Fruit fly (Drosophila melanogaster) whole organism, embryonic: ENCODE data around the gene MICAL-like.

Experiments
- Abd-B ChIP-seq: fragments of 200-800 bp; sonication (Bioruptor generic); optimal IDR thresholded peaks from 2 replicates; lab custom pipeline; 2018; ENCODE audit warnings: missing biosample characterization, mild to moderate bottlenecking, missing genetic modification characterization, moderate library complexity
- Antp ChIP-seq: fragments of 200-800 bp; sonication (Bioruptor generic); optimal IDR thresholded peaks from 3 replicates; lab custom pipeline; 2016; ENCODE audit warnings: missing biosample characterization, missing genetic modification characterization
- Awh ChIP-seq: fragments of 200-800 bp; sonication (Bioruptor generic); IDR thresholded peaks from 2 replicates; pipeline ENCODE4, ENCODE4 v1.3.6; 2022; ENCODE audit warnings: missing biosample characterization, missing genetic modification characterization
- CG10654 ChIP-seq: fragments of 200-800 bp; sonication (Bioruptor generic); optimal IDR thresholded peaks from 2 replicates; lab custom pipeline; 2016; ENCODE audit warnings: missing biosample characterization, missing genetic modification characterization
- CG10959 ChIP-seq: fragments of 200-800 bp; sonication (Bioruptor generic); IDR thresholded peaks from 2 replicates; pipeline ENCODE4 v1.3.6; 2022; ENCODE audit warnings: missing biosample characterization, missing genetic modification characterization
- CG10979 ChIP-seq: fragments of 200-800 bp; sonication (Bioruptor generic); optimal IDR thresholded peaks from 2 replicates; lab custom pipeline; 2018; ENCODE audit warnings: missing biosample characterization, mild to moderate bottlenecking, missing genetic modification characterization, moderate library complexity
- CG13296 ChIP-seq: fragments of 200-800 bp; sonication (Bioruptor generic); optimal IDR thresholded peaks from 3 replicates; lab custom pipeline; 2018; ENCODE audit warnings: missing biosample characterization, mild to moderate bottlenecking, missing genetic modification characterization
- CG14014 ChIP-seq: fragments of 200-800 bp; sonication (Bioruptor generic); IDR thresholded peaks from 2 replicates; pipeline ENCODE4 v1.3.6; 2022; ENCODE audit warnings: missing biosample characterization, missing genetic modification characterization
- CG15479 ChIP-seq: fragments of 200-800 bp; sonication (Bioruptor generic); optimal IDR thresholded peaks from 3 replicates; lab custom pipeline; 2019; ENCODE audit warnings: missing biosample characterization, mild to moderate bottlenecking, missing genetic modification characterization, moderate library complexity
- CG17361 ChIP-seq: fragments of 200-800 bp; sonication (Bioruptor generic); IDR thresholded peaks from 3 replicates; pipeline ENCODE4 v1.3.6; 2022; ENCODE audit warnings: missing biosample characterization, missing genetic modification characterization
- CG2120 ChIP-seq: fragments of 200-800 bp; sonication (Bioruptor generic); optimal IDR thresholded peaks from 3 replicates; lab custom pipeline; 2016; ENCODE audit warnings: missing biosample characterization, missing genetic modification characterization
- CG2199 ChIP-seq: fragments of 200-800 bp; sonication (Bioruptor generic); IDR thresholded peaks from 3 replicates; pipeline ENCODE4 v1.3.6; 2022; ENCODE audit warnings: missing biosample characterization, missing genetic modification characterization
- CG2678 ChIP-seq: fragments of 200-800 bp; sonication (Bioruptor generic); optimal IDR thresholded peaks from 3 replicates; lab custom pipeline; 2019; ENCODE audit warnings: missing biosample characterization, mild to moderate bottlenecking, missing genetic modification characterization, moderate library complexity
- CG3163 ChIP-seq: fragments of 200-800 bp; sonication (Bioruptor generic); optimal IDR thresholded peaks from 3 replicates; lab custom pipeline; 2016; ENCODE audit warnings: missing biosample characterization, missing genetic modification characterization
- CG34376 ChIP-seq: fragments of 200-800 bp; sonication (Bioruptor generic); optimal IDR thresholded peaks from 2 replicates; lab custom pipeline; 2018; ENCODE audit warnings: missing biosample characterization, mild to moderate bottlenecking, missing genetic modification characterization
- CG4328 ChIP-seq: fragments of 200-800 bp; sonication (Bioruptor generic); optimal IDR thresholded peaks from 3 replicates; lab custom pipeline; 2017; ENCODE audit warnings: missing biosample characterization, missing genetic modification reagents, missing genetic modification characterization
- CG4617 ChIP-seq: fragments of 200-800 bp; sonication (Bioruptor generic); optimal IDR thresholded peaks from 3 replicates; lab custom pipeline; 2016; ENCODE audit warnings: missing biosample characterization, missing genetic modification characterization, borderline replicate concordance
- CG6254 ChIP-seq: fragments of 200-800 bp; sonication (Bioruptor generic); optimal IDR thresholded peaks from 3 replicates; lab custom pipeline; 2017; ENCODE audit warnings: mild to moderate bottlenecking, missing biosample characterization, missing genetic modification reagents, missing genetic modification characterization
- CG6791 ChIP-seq: fragments of 200-800 bp; sonication (Bioruptor generic); IDR thresholded peaks from 3 replicates; pipeline ENCODE4 v1.3.6; 2022; ENCODE audit warnings: missing biosample characterization, missing genetic modification characterization; ENCODE audit not compliant: partially characterized antibody
- CG7556 ChIP-seq: fragments of 200-800 bp; sonication (Bioruptor generic); optimal IDR thresholded peaks from 2 replicates; lab custom pipeline; 2017; ENCODE audit warnings: missing biosample characterization, mild to moderate bottlenecking, missing genetic modification characterization
- CG7745 ChIP-seq: fragments of 200-800 bp; sonication (Bioruptor generic); optimal IDR thresholded peaks from 2 replicates; lab custom pipeline; 2018; ENCODE audit warnings: missing biosample characterization, mild to moderate bottlenecking, missing genetic modification characterization, moderate library complexity
- CG7786 ChIP-seq: fragments of 200-800 bp; sonication (Bioruptor generic); optimal IDR thresholded peaks from 2 replicates; lab custom pipeline; 2016; ENCODE audit warnings: missing biosample characterization, missing genetic modification characterization
- CG7839 ChIP-seq: fragments of 200-800 bp; sonication (Bioruptor generic); optimal IDR thresholded peaks from 3 replicates; lab custom pipeline; 2018; ENCODE audit warnings: missing biosample characterization, mild to moderate bottlenecking, missing genetic modification characterization, moderate library complexity
- CHES-1-like ChIP-seq: fragments of 200-800 bp; sonication (Bioruptor generic); optimal IDR thresholded peaks from 2 replicates; lab custom pipeline; 2016; ENCODE audit warnings: missing biosample characterization, missing genetic modification characterization
- D ChIP-seq, 2 experiments: fragments of 200-800 bp in 1 of 2; fragments of >200 bp in 1 of 2; sonication (Bioruptor generic) in 1 of 2; optimal IDR thresholded peaks; 2 replicates in 1 of 2; 3 replicates in 1 of 2; lab custom pipeline; 2017; ENCODE audit warnings: mild to moderate bottlenecking in 1 of 2, missing biosample characterization in 1 of 2, missing genetic modification characterization in 1 of 2, missing genetic modification reagents in 1 of 2
- D19A ChIP-seq: fragments of 200-800 bp; optimal IDR thresholded peaks from 3 replicates; lab custom pipeline; 2019; ENCODE audit warnings: missing biosample characterization, mild to moderate bottlenecking, missing genetic modification characterization, moderate library complexity
- Dip3 ChIP-seq: fragments of 200-800 bp; sonication (Bioruptor generic); optimal IDR thresholded peaks from 3 replicates; lab custom pipeline; 2016; ENCODE audit warnings: missing biosample characterization, missing genetic modification characterization
- Oaz ChIP-seq: fragments of 200-800 bp; sonication (Bioruptor generic); IDR thresholded peaks from 2 replicates; pipeline ENCODE4 v1.3.6; 2022; ENCODE audit warnings: missing biosample characterization, missing genetic modification characterization
- Sox102F ChIP-seq: fragments of 200-800 bp; sonication (Bioruptor generic); optimal IDR thresholded peaks from 2 replicates; lab custom pipeline; 2018; ENCODE audit warnings: missing biosample characterization, mild to moderate bottlenecking, missing genetic modification characterization, moderate library complexity
- ab ChIP-seq: fragments of 200-800 bp; sonication (Bioruptor generic); optimal IDR thresholded peaks from 2 replicates; lab custom pipeline; 2016; ENCODE audit warnings: missing biosample characterization, missing genetic modification characterization
- bab2 ChIP-seq: fragments of 200-800 bp; sonication (Bioruptor generic); optimal IDR thresholded peaks from 2 replicates; lab custom pipeline; 2016; ENCODE audit warnings: missing biosample characterization, missing genetic modification characterization
- cato ChIP-seq: fragments of 200-800 bp; sonication (Bioruptor generic); optimal IDR thresholded peaks from 2 replicates; lab custom pipeline; 2016; ENCODE audit warnings: missing biosample characterization, missing genetic modification characterization, borderline replicate concordance
- crol ChIP-seq: fragments of 200-800 bp; sonication (Bioruptor generic); IDR thresholded peaks from 2 replicates; pipeline ENCODE4 v1.3.6; 2022; ENCODE audit warnings: missing biosample characterization, missing genetic modification characterization
- dm ChIP-seq: fragments of 200-800 bp; sonication (Bioruptor generic); optimal IDR thresholded peaks from 3 replicates; lab custom pipeline; 2016; ENCODE audit warnings: missing biosample characterization, missing genetic modification characterization
- dpn ChIP-seq, 2 experiments: fragments of 200-800 bp; sonication (Bioruptor generic); optimal IDR thresholded peaks; 3 replicates each; lab custom pipeline; 2016; ENCODE audit warnings: missing biosample characterization in 2 of 2, missing genetic modification characterization in 2 of 2
- gsb-n ChIP-seq: fragments of 200-800 bp; sonication (Bioruptor generic); optimal IDR thresholded peaks from 3 replicates; lab custom pipeline; 2018; ENCODE audit warnings: missing biosample characterization, mild to moderate bottlenecking, missing genetic modification characterization
- ind ChIP-seq: fragments of 200-800 bp; sonication (Bioruptor generic); optimal IDR thresholded peaks from 3 replicates; lab custom pipeline; 2016; ENCODE audit warnings: missing biosample characterization, missing genetic modification characterization
- lilli ChIP-seq: fragments of 200-800 bp; sonication (Bioruptor generic); optimal IDR thresholded peaks from 3 replicates; lab custom pipeline; 2016; ENCODE audit warnings: missing biosample characterization, missing genetic modification characterization
- phol ChIP-seq: fragments of 200-800 bp; sonication (Bioruptor generic); optimal IDR thresholded peaks from 3 replicates; lab custom pipeline; 2018; ENCODE audit warnings: missing biosample characterization, mild to moderate bottlenecking, missing genetic modification characterization, moderate library complexity
- salm ChIP-seq: fragments of 200-800 bp; sonication (Bioruptor generic); optimal IDR thresholded peaks from 2 replicates; lab custom pipeline; 2018; ENCODE audit warnings: missing biosample characterization, mild to moderate bottlenecking, missing genetic modification characterization
- sc ChIP-seq, 3 experiments: fragments of >200 bp in 2 of 3; fragments of 200-800 bp in 1 of 3; sonication (Bioruptor generic) in 1 of 3; optimal IDR thresholded peaks; 2 replicates in 2 of 3; 3 replicates in 1 of 3; lab custom pipeline; 2017; ENCODE audit warnings: mild to moderate bottlenecking in 1 of 3, missing biosample characterization in 1 of 3, missing genetic modification characterization in 1 of 3, missing genetic modification reagents in 1 of 3
- sd ChIP-seq: fragments of 200-800 bp; sonication (Bioruptor generic); optimal IDR thresholded peaks from 3 replicates; lab custom pipeline; 2018; ENCODE audit warnings: missing biosample characterization, mild to moderate bottlenecking, missing genetic modification characterization, moderate library complexity
- sim ChIP-seq: fragments of 200-800 bp; sonication (Bioruptor generic); IDR thresholded peaks from 2 replicates; pipeline ENCODE4 v1.3.6; 2022; ENCODE audit warnings: missing biosample characterization, missing genetic modification characterization
- tgo ChIP-seq: fragments of 200-800 bp; sonication (Bioruptor generic); IDR thresholded peaks from 3 replicates; pipeline ENCODE4 v1.3.6; 2022; ENCODE audit warnings: missing biosample characterization, missing genetic modification characterization
- ttk ChIP-seq: fragments of 200-800 bp; sonication (Bioruptor generic); IDR thresholded peaks from 2 replicates; pipeline ENCODE4 v2.1.2; 2022; ENCODE audit warnings: missing biosample characterization, missing genetic modification characterization
- tx ChIP-seq: fragments of 200-800 bp; sonication (Bioruptor generic); optimal IDR thresholded peaks from 2 replicates; lab custom pipeline; 2016; ENCODE audit warnings: missing biosample characterization, missing genetic modification characterization
- unpg ChIP-seq: fragments of 200-800 bp; sonication (Bioruptor generic); optimal IDR thresholded peaks from 3 replicates; lab custom pipeline; 2018; ENCODE audit warnings: missing biosample characterization, mild to moderate bottlenecking, missing genetic modification characterization, moderate library complexity
- vnd ChIP-seq: fragments of 200-800 bp; sonication (Bioruptor generic); IDR thresholded peaks from 3 replicates; pipeline ENCODE4 v1.3.6; 2022; ENCODE audit warnings: missing biosample characterization, missing genetic modification characterization; ENCODE audit not compliant: partially characterized antibody
- zf30C ChIP-seq: fragments of 200-800 bp; sonication (Bioruptor generic); optimal IDR thresholded peaks from 3 replicates; lab custom pipeline; 2018; ENCODE audit warnings: missing biosample characterization, mild to moderate bottlenecking, missing genetic modification characterization

MICAL-like gene

DNA sequence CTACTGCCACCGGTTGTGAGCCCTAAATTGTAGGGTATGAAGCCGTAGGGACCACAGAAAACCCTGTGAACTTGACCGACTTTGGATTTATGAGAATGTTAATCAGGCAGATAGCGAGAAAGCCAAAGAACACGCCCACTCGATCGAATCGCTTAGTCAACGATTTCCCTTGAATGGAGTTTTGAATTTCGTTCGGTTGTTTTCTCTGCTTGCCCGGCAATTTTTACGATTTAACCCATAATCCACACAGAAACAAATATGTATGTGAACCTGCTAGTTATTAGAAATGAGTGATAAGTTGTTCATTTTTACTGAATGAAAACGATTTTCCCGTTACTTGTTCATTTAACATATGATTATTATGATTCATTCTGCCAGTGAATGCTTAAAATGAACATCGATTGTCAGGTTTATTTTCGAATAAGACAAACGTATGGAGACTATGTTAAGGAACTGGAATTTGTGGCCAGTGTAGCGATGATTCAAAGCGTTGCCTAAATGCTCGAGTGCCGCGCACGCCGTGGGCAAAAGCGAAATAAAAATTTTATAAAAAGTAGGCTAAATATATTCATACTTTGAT, 15.0 kb upstream of the MICAL-like start (continued):
- TF ChIP-seq CG2199 (GFP tag; lab: Robert Waterston, UW) (no peak), CG4328 (GFP tag; lab: Kevin White, UChicago) (no peak), Antp (GFP tag; lab: Kevin White, UChicago) (no peak), Oaz (GFP tag; lab: Robert Waterston, UW) (0 out of 2 replicates have a peak, but pooled peaks have one; percentile 26), CG13296 (GFP tag; lab: Kevin White, UChicago) (no peak), CHES-1-like (GFP tag; lab: Kevin White, UChicago) (no peak), D (optimal IDR thresholded peaks at IDR 0.05; lab: Kevin White, UChicago) (no peak), D (GFP tag; optimal IDR thresholded peaks at IDR 0.05; lab: Kevin White, UChicago) (no peak), unpg (peak; percentile 25), Sox102F (peak; percentile 56), bab2 (no peak), tx (GFP tag; lab: Kevin White, UChicago) (no peak), salm (tag; lab: Kevin White, UChicago) (no peak), CG7745 (tag; lab: Kevin White, UChicago) (no peak), tgo (GFP tag; lab: Robert Waterston, UW) (0 out of 3 replicates have a peak, but pooled peaks have one; percentile 20), Awh (no peak), Abd-B (GFP tag; lab: Kevin White, UChicago) (peak; percentile 37), CG2678 (tag; lab: Kevin White, UChicago) (peak; percentile 44), sd (tag; lab: Kevin White, UChicago) (peak; percentile 20), zf30C (GFP tag; lab: Kevin White, UChicago) (peak; percentile 33), cato (GFP tag; lab: Kevin White, UChicago) (no peak), phol (tag; lab: Kevin White, UChicago) (peak; percentile 10), CG15479 (GFP tag; lab: Kevin White, UChicago) (no peak), dm (GFP tag; lab: Kevin White, UChicago) (no peak), vnd (no peak), Dip3 (GFP tag; lab: Kevin White, UChicago) (no peak), sim (GFP tag; lab: Robert Waterston, UW) (no peak), ttk (GFP tag; lab: Robert Waterston, UW) (no peak), CG6254 (no peak), CG10654 (no peak), ind (GFP tag; lab: Kevin White, UChicago) (peak; percentile 0), CG7839 (tag; lab: Kevin White, UChicago) (peak; percentile 49), CG3163 (GFP tag; lab: Kevin White, UChicago) (no peak), CG14014 (GFP tag; lab: Robert Waterston, UW) (no peak), CG6791 (no peak), CG4617 (GFP tag; lab: Kevin White, UChicago) (no peak), sc (optimal IDR thresholded peaks at IDR 0.05; lab: Kevin White, UChicago) (no peak), sc (GFP tag; optimal IDR thresholded peaks at IDR 0.05; lab: Kevin White, UChicago) (no peak), lilli (GFP tag; lab: Kevin White, UChicago) (peak; percentile 7), CG7556 (GFP tag; lab: Kevin White, UChicago) (peak; percentile 16), CG34376 (no peak), dpn (GFP tag; optimal IDR thresholded peaks at IDR 0.05; lab: Kevin White, UChicago) (peak in 1 of 2 experiments; percentile 2), CG7786 (no peak), D19A (tag; lab: Kevin White, UChicago) (no peak), gsb-n (tag; lab: Kevin White, UChicago) (no peak), CG10959 (no peak), CG2120 (peak; percentile 22), crol (no peak), CG10979 (tag; lab: Kevin White, UChicago) (peak; percentile 3), CG17361 (GFP tag; lab: Robert Waterston, UW) (0 out of 3 replicates have a peak, but pooled peaks have one; percentile 35), ab (GFP tag; lab: Kevin White, UChicago) (no peak)
